Worm (Caenorhabditis elegans): ENCODE data around the gene C24D10.5.

Gene C24D10.5

DNA sequence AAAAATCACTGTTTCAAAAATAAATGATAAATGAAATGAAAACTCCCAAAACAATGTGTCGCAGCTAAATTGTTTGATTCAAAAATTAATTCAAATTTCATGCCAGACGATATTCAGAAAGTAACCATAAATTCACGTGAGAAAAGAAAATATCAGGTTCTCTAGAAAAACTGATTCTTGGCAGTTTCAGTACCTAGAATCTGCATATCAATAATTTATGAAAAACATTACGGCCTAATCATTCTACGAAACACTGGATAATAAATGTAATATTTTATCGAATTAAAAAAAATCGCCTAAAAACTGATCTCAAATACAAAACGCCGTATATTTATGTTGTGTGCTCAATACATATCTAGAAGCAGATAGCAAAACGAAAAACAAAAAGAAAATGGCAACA lies 50.9 kb downstream of the C24D10.5 start:
- TF ChIP-seq zim-3 (tag; optimal IDR thresholded peaks at IDR 0.05) (no peak), ekl-4 (GFP tag; IDR thresholded peaks at IDR 0.05) (no peak)
